Fruit fly (Drosophila melanogaster) whole organism, embryonic: Measurements from ENCODE around the gene pyd.

Experiments
- CG10462 ChIP-seq: fragments of 200-800 bp; sonication (Bioruptor generic); optimal IDR thresholded peaks from 2 replicates; lab custom pipeline; 2016; ENCODE audit warnings: missing biosample characterization, missing genetic modification characterization
- CG11398 ChIP-seq: fragments of 200-800 bp; sonication (Bioruptor generic); optimal IDR thresholded peaks from 2 replicates; lab custom pipeline; 2016; ENCODE audit warnings: missing biosample characterization, missing genetic modification characterization
- CG11696 ChIP-seq: fragments of 200-800 bp; sonication (Bioruptor generic); IDR thresholded peaks from 2 replicates; pipeline ENCODE4 v1.3.6; 2022; ENCODE audit warnings: missing biosample characterization, missing genetic modification characterization
- CG12391 ChIP-seq: fragments of 200-800 bp; sonication (Bioruptor generic); optimal IDR thresholded peaks from 3 replicates; lab custom pipeline; 2018; ENCODE audit warnings: missing biosample characterization, mild to moderate bottlenecking, missing genetic modification characterization, moderate library complexity
- CG12659 ChIP-seq: fragments of 200-800 bp; sonication (Bioruptor generic); optimal IDR thresholded peaks from 3 replicates; lab custom pipeline; 2017; ENCODE audit warnings: mild to moderate bottlenecking, missing biosample characterization, missing genetic modification reagents, missing genetic modification characterization
- CG13775 ChIP-seq: fragments of 200-800 bp; sonication (Bioruptor generic); optimal IDR thresholded peaks from 3 replicates; lab custom pipeline; 2017; ENCODE audit warnings: missing biosample characterization, mild to moderate bottlenecking, missing genetic modification characterization
- CG13894 ChIP-seq: fragments of 200-800 bp; sonication (Bioruptor generic); optimal IDR thresholded peaks from 3 replicates; lab custom pipeline; 2018; ENCODE audit warnings: missing biosample characterization, mild to moderate bottlenecking, missing genetic modification characterization, moderate library complexity
- CG2120 ChIP-seq: fragments of 200-800 bp; sonication (Bioruptor generic); optimal IDR thresholded peaks from 3 replicates; lab custom pipeline; 2016; ENCODE audit warnings: missing biosample characterization, missing genetic modification characterization
- CG2199 ChIP-seq: fragments of 200-800 bp; sonication (Bioruptor generic); IDR thresholded peaks from 3 replicates; pipeline ENCODE4 v1.3.6; 2022; ENCODE audit warnings: missing biosample characterization, missing genetic modification characterization
- CG2202 ChIP-seq: fragments of 200-800 bp; sonication (Bioruptor generic); optimal IDR thresholded peaks from 2 replicates; lab custom pipeline; 2018; ENCODE audit warnings: missing biosample characterization, mild to moderate bottlenecking, missing genetic modification characterization
- CG31441 ChIP-seq: fragments of 200-800 bp; sonication (Bioruptor generic); IDR thresholded peaks from 2 replicates; pipeline ENCODE4 v1.3.6; 2022; ENCODE audit warnings: missing biosample characterization, missing genetic modification characterization
- CG33213 ChIP-seq: fragments of 200-800 bp; sonication (Bioruptor generic); optimal IDR thresholded peaks from 3 replicates; lab custom pipeline; 2016; ENCODE audit warnings: missing biosample characterization, missing genetic modification characterization
- CG34224 ChIP-seq: fragments of 200-800 bp; sonication (Bioruptor generic); IDR thresholded peaks from 3 replicates; pipeline ENCODE4 v1.3.6; 2022; ENCODE audit warnings: missing biosample characterization, missing genetic modification characterization; ENCODE audit not compliant: partially characterized antibody
- CG43689 ChIP-seq: fragments of 200-800 bp; sonication (Bioruptor generic); IDR thresholded peaks from 2 replicates; pipeline ENCODE4 v1.3.6; 2022; ENCODE audit warnings: missing biosample characterization, missing genetic modification characterization
- CG6683 ChIP-seq: fragments of 200-800 bp; sonication (Bioruptor generic); optimal IDR thresholded peaks from 2 replicates; lab custom pipeline; 2017; ENCODE audit warnings: missing biosample characterization, mild to moderate bottlenecking, missing genetic modification characterization, missing genetic modification reagents
- CG7839 ChIP-seq: fragments of 200-800 bp; sonication (Bioruptor generic); optimal IDR thresholded peaks from 3 replicates; lab custom pipeline; 2018; ENCODE audit warnings: missing biosample characterization, mild to moderate bottlenecking, missing genetic modification characterization, moderate library complexity
- CG9727 ChIP-seq: fragments of 200-800 bp; sonication (Bioruptor generic); optimal IDR thresholded peaks from 3 replicates; lab custom pipeline; 2017; ENCODE audit warnings: missing biosample characterization, mild to moderate bottlenecking, missing genetic modification characterization
- CG9876 ChIP-seq: fragments of 200-800 bp; sonication (Bioruptor generic); optimal IDR thresholded peaks from 2 replicates; lab custom pipeline; 2016; ENCODE audit warnings: missing biosample characterization, missing genetic modification characterization
- D19A ChIP-seq: fragments of 200-800 bp; optimal IDR thresholded peaks from 3 replicates; lab custom pipeline; 2019; ENCODE audit warnings: missing biosample characterization, mild to moderate bottlenecking, missing genetic modification characterization, moderate library complexity
- Dip2 ChIP-seq: fragments of 200-800 bp; sonication (Bioruptor generic); IDR thresholded peaks from 2 replicates; pipeline ENCODE4 v1.3.6; 2022; ENCODE audit warnings: missing biosample characterization, missing genetic modification characterization
- Dip3 ChIP-seq: fragments of 200-800 bp; sonication (Bioruptor generic); optimal IDR thresholded peaks from 3 replicates; lab custom pipeline; 2016; ENCODE audit warnings: missing biosample characterization, missing genetic modification characterization
- Dp ChIP-seq: fragments of 200-800 bp; sonication (Bioruptor generic); optimal IDR thresholded peaks from 2 replicates; lab custom pipeline; 2018; ENCODE audit warnings: missing biosample characterization, mild to moderate bottlenecking, missing genetic modification characterization, moderate library complexity
- E2f2 ChIP-seq: fragments of 200-800 bp; sonication (Bioruptor generic); IDR thresholded peaks from 2 replicates; pipeline ENCODE4 v1.3.6; 2022; ENCODE audit warnings: missing biosample characterization, missing genetic modification characterization
- HLHmδ ChIP-seq: fragments of 200-800 bp; sonication (Bioruptor generic); optimal IDR thresholded peaks from 2 replicates; lab custom pipeline; 2018; ENCODE audit warnings: missing biosample characterization, mild to moderate bottlenecking, missing genetic modification characterization, moderate library complexity
- Ptx1 ChIP-seq: fragments of 200-800 bp; sonication (Bioruptor generic); IDR thresholded peaks from 2 replicates; pipeline ENCODE4 v1.3.6; 2022; ENCODE audit warnings: missing biosample characterization, missing genetic modification characterization
- Xbp1 ChIP-seq: fragments of 200-800 bp; sonication (Bioruptor generic); optimal IDR thresholded peaks from 3 replicates; lab custom pipeline; 2016; ENCODE audit warnings: missing biosample characterization, mild to moderate bottlenecking, missing genetic modification characterization
- ac ChIP-seq: fragments of 200-800 bp; sonication (Bioruptor generic); optimal IDR thresholded peaks from 3 replicates; lab custom pipeline; 2017; ENCODE audit warnings: missing biosample characterization, mild to moderate bottlenecking, missing genetic modification characterization
- aop ChIP-seq: fragments of 200-800 bp; sonication (Bioruptor generic); IDR thresholded peaks from 2 replicates; pipeline ENCODE4 v1.3.6; 2022; ENCODE audit warnings: missing biosample characterization, missing genetic modification characterization
- bab2 ChIP-seq: fragments of 200-800 bp; sonication (Bioruptor generic); optimal IDR thresholded peaks from 2 replicates; lab custom pipeline; 2016; ENCODE audit warnings: missing biosample characterization, missing genetic modification characterization
- btn ChIP-seq: fragments of 200-800 bp; sonication (Bioruptor generic); optimal IDR thresholded peaks from 2 replicates; lab custom pipeline; 2016; ENCODE audit warnings: missing biosample characterization, missing genetic modification characterization
- chn ChIP-seq: fragments of 200-800 bp; sonication (Bioruptor generic); optimal IDR thresholded peaks from 2 replicates; lab custom pipeline; 2016; ENCODE audit warnings: missing biosample characterization, missing genetic modification characterization
- emc ChIP-seq: fragments of 200-800 bp; sonication (Bioruptor generic); optimal IDR thresholded peaks from 2 replicates; lab custom pipeline; 2016; ENCODE audit warnings: missing biosample characterization, missing genetic modification characterization
- fd3F ChIP-seq: fragments of 200-800 bp; sonication (Bioruptor generic); optimal IDR thresholded peaks from 2 replicates; lab custom pipeline; 2018; ENCODE audit warnings: missing biosample characterization, mild to moderate bottlenecking, missing genetic modification characterization, moderate library complexity
- gcm2 ChIP-seq: fragments of 200-800 bp; sonication (Bioruptor generic); optimal IDR thresholded peaks from 2 replicates; lab custom pipeline; 2016; ENCODE audit warnings: missing biosample characterization, missing genetic modification characterization
- gfzf ChIP-seq: fragments of 200-800 bp; sonication (Bioruptor generic); optimal IDR thresholded peaks from 2 replicates; lab custom pipeline; 2016; ENCODE audit warnings: missing biosample characterization, mild to moderate bottlenecking, missing genetic modification characterization, moderate library complexity
- ham ChIP-seq: fragments of 200-800 bp; sonication (Bioruptor generic); IDR thresholded peaks from 2 replicates; pipeline ENCODE4 v1.3.6; 2022; ENCODE audit warnings: missing biosample characterization, missing genetic modification characterization
- hkb ChIP-seq, 2 experiments: fragments of 200-800 bp in 1 of 2; fragments of >200 bp in 1 of 2; sonication (Bioruptor generic) in 1 of 2; IDR thresholded peaks in 1 of 2; optimal IDR thresholded peaks in 1 of 2; 2 replicates each; pipeline versions ENCODE4 v1.3.6 to Lab custom; 2017 to 2022; ENCODE audit warnings: missing biosample characterization in 1 of 2, missing genetic modification characterization in 1 of 2
- hth ChIP-seq: fragments of >200 bp; optimal IDR thresholded peaks from 2 replicates; lab custom pipeline; 2017; ENCODE audit warnings: inconsistent platforms
- lilli ChIP-seq: fragments of 200-800 bp; sonication (Bioruptor generic); optimal IDR thresholded peaks from 3 replicates; lab custom pipeline; 2016; ENCODE audit warnings: missing biosample characterization, missing genetic modification characterization
- lmd ChIP-seq: fragments of 200-800 bp; sonication (Bioruptor generic); IDR thresholded peaks from 2 replicates; pipeline ENCODE4 v1.3.6; 2022; ENCODE audit warnings: missing biosample characterization, missing genetic modification characterization
- nom ChIP-seq: fragments of 200-800 bp; sonication (Bioruptor generic); optimal IDR thresholded peaks from 2 replicates; lab custom pipeline; 2017; ENCODE audit warnings: missing biosample characterization, missing genetic modification characterization, mild to moderate bottlenecking, moderate library complexity, missing genetic modification reagents
- onecut ChIP-seq: fragments of 200-800 bp; sonication (Bioruptor generic); IDR thresholded peaks from 2 replicates; pipeline ENCODE4 v1.3.6; 2022; ENCODE audit warnings: missing biosample characterization, missing genetic modification characterization
- otp ChIP-seq: fragments of 200-800 bp; sonication (Bioruptor generic); IDR thresholded peaks from 3 replicates; pipeline ENCODE4, ENCODE4 v1.3.6; 2022; ENCODE audit warnings: missing biosample characterization, missing genetic modification characterization
- pnt ChIP-seq: fragments of 200-800 bp; sonication (Bioruptor generic); optimal IDR thresholded peaks from 3 replicates; lab custom pipeline; 2016; ENCODE audit warnings: missing biosample characterization, missing genetic modification characterization
- prd ChIP-seq, 3 experiments: fragments of >200 bp in 2 of 3; fragments of 200-800 bp in 1 of 3; sonication (Bioruptor generic) in 1 of 3; optimal IDR thresholded peaks in 2 of 3; IDR thresholded peaks in 1 of 3; 2 replicates in 2 of 3; 3 replicates in 1 of 3; pipeline versions ENCODE4 v1.3.6 to Lab custom; 2017 to 2022; ENCODE audit warnings: missing biosample characterization in 1 of 3, missing genetic modification characterization in 1 of 3
- stc ChIP-seq: fragments of 200-800 bp; sonication (Bioruptor generic); IDR thresholded peaks from 2 replicates; pipeline ENCODE4 v1.3.6; 2022; ENCODE audit warnings: missing biosample characterization, missing genetic modification characterization
- trh ChIP-seq: fragments of 200-800 bp; sonication (Bioruptor generic); optimal IDR thresholded peaks from 2 replicates; lab custom pipeline; 2016; ENCODE audit warnings: missing biosample characterization, missing genetic modification characterization
- unpg ChIP-seq: fragments of 200-800 bp; sonication (Bioruptor generic); optimal IDR thresholded peaks from 3 replicates; lab custom pipeline; 2018; ENCODE audit warnings: missing biosample characterization, mild to moderate bottlenecking, missing genetic modification characterization, moderate library complexity
- usp ChIP-seq: fragments of >200 bp; optimal IDR thresholded peaks from 2 replicates; lab custom pipeline; 2017; ENCODE audit warnings: missing biosample characterization, missing genetic modification characterization
- vvl ChIP-seq: fragments of 200-800 bp; sonication (Bioruptor generic); IDR thresholded peaks from 2 replicates; pipeline ENCODE4 v1.3.6; 2022; ENCODE audit warnings: missing biosample characterization, missing genetic modification characterization

The pyd gene

DNA sequence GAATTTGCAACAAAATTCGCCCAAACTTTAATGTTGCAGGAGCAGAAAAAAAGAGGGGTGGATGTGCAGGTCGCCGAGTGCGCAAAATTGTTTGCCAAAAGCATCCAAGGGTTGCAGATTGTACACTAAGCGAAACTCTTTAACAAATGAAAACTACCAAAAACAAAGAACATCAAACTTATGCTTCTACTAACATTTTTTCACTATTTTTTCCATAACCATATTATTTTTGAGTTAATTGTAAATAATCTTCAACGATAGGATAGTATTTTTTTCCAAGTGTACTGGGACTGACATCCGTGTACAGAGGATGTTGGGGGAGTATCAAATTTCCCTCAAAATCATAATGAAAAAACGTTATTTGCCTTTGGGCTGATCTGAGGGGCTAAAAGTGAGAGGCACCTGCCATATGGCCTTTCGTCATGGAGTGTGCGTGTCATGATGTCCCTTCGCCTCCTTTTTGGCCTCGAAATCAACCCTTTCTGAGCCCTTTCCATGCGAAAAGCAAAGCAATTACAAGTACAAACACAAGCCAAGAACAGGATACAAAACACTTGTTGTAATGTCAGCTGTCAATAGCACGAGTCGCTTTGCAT is 44.8 kb downstream of the pyd start (continued):
- TF ChIP-seq E2f2 (GFP tag; lab: Robert Waterston, UW): no peak
- TF ChIP-seq CG12659: no peak
- no peak for TF ChIP-seq CG11398 (GFP tag; lab: Kevin White, UChicago)
- peak; percentile 16 for TF ChIP-seq Xbp1
- peak; percentile 55 for TF ChIP-seq CG9727 (GFP tag; lab: Kevin White, UChicago)
- TF ChIP-seq CG34224 (GFP tag; lab: Robert Waterston, UW): no peak
- no peak for TF ChIP-seq CG33213 (GFP tag; lab: Kevin White, UChicago)
- no peak for TF ChIP-seq hth
- TF ChIP-seq CG2202 (tag; lab: Kevin White, UChicago): peak; percentile 29
- no peak for TF ChIP-seq hkb (optimal IDR thresholded peaks at IDR 0.05; lab: Kevin White, UChicago)
- TF ChIP-seq hkb (GFP tag; IDR thresholded peaks at IDR 0.05; lab: Robert Waterston, UW): peak; percentile 36; the same call in 1 of the 2 replicates
- no peak for TF ChIP-seq CG11696 (GFP tag; lab: Robert Waterston, UW)
- TF ChIP-seq Ptx1 (GFP tag; lab: Robert Waterston, UW): peak; percentile 51; the same call in 1 of the 2 replicates
- peak; percentile 56 for TF ChIP-seq D19A (tag; lab: Kevin White, UChicago)
- no peak for TF ChIP-seq CG9876
- no peak for TF ChIP-seq CG13775 (GFP tag; lab: Kevin White, UChicago)
- TF ChIP-seq CG31441 (GFP tag; lab: Robert Waterston, UW): peak; percentile 59
- no peak for TF ChIP-seq fd3F (GFP tag; lab: Kevin White, UChicago)
- peak; percentile 43 for TF ChIP-seq unpg
- TF ChIP-seq ham (GFP tag; lab: Robert Waterston, UW): no peak
- peak; percentile 24 for TF ChIP-seq btn (GFP tag; lab: Kevin White, UChicago)
- TF ChIP-seq nom (GFP tag; lab: Kevin White, UChicago): no peak
- peak; percentile 20 for TF ChIP-seq CG10462
- TF ChIP-seq CG43689 (GFP tag; lab: Robert Waterston, UW): no peak
- TF ChIP-seq HLHmδ: no peak
- TF ChIP-seq trh (GFP tag; lab: Kevin White, UChicago): no peak
- no peak for TF ChIP-seq Dip2 (GFP tag; lab: Robert Waterston, UW)
- peak; percentile 18; the same call in 1 of the 2 replicates for TF ChIP-seq stc (GFP tag; lab: Robert Waterston, UW)
- TF ChIP-seq CG2120 (GFP tag; lab: Kevin White, UChicago): no peak
- peak; percentile 37 for TF ChIP-seq CG12391 (tag; lab: Kevin White, UChicago)
- TF ChIP-seq ac (GFP tag; lab: Kevin White, UChicago): no peak
- peak; percentile 58; the same call in 1 of the 2 replicates for TF ChIP-seq vvl (GFP tag; lab: Robert Waterston, UW)
- peak; percentile 31; the same call in 1 of the 2 replicates for TF ChIP-seq lmd (GFP tag; lab: Robert Waterston, UW)
- no peak for TF ChIP-seq emc (GFP tag; lab: Kevin White, UChicago)
- no peak for TF ChIP-seq CG6683
- TF ChIP-seq bab2 (GFP tag; lab: Kevin White, UChicago): peak; percentile 55
- TF ChIP-seq gfzf (GFP tag; lab: Kevin White, UChicago): no peak
- no peak for TF ChIP-seq prd (optimal IDR thresholded peaks at IDR 0.05; lab: Kevin White, UChicago)
- peak; percentile 72; the same call in 1 of the 3 replicates for TF ChIP-seq prd (GFP tag; IDR thresholded peaks at IDR 0.05; lab: Robert Waterston, UW)
- TF ChIP-seq CG13894 (tag; lab: Kevin White, UChicago): no peak
- peak; percentile 57 for TF ChIP-seq pnt (GFP tag; lab: Kevin White, UChicago)
- TF ChIP-seq otp (GFP tag; lab: Robert Waterston, UW): no peak
- no peak for TF ChIP-seq usp
- TF ChIP-seq CG2199 (GFP tag; lab: Robert Waterston, UW): no peak
- TF ChIP-seq chn (GFP tag; lab: Kevin White, UChicago): no peak
- peak; percentile 51 for TF ChIP-seq CG7839 (tag; lab: Kevin White, UChicago)
- no peak for TF ChIP-seq aop (GFP tag; lab: Robert Waterston, UW)
- no peak for TF ChIP-seq onecut (GFP tag; lab: Robert Waterston, UW)
- no peak for TF ChIP-seq Dp
- TF ChIP-seq gcm2 (GFP tag; lab: Kevin White, UChicago): no peak
- TF ChIP-seq Dip3 (GFP tag; lab: Kevin White, UChicago): no peak
- TF ChIP-seq lilli: peak; percentile 3
